Worm (Caenorhabditis elegans): ENCODE measurements around the gene Y32B12B.4.

DNA sequence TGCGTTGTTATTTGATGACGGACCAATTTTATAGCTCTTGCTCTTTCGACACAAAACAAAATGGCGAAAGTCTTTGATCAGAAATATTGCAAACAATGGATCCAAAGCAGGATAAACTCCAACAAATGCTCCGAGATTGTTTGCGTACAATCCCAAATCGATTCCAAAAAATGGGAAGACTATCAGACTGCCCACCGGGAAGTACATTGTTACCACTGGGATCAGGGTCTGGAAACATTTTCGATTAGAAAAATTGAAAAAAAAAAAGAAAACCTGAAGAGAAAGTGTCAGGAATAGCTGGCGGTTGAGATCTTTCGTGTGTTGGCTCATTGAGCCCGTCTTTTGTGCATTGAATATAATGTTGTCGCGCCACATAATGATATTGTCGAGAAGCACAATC is 27.9 kb downstream of the Y32B12B.4 start:
- TF ChIP-seq fos-1 (tag; optimal IDR thresholded peaks at IDR 0.05): no peak
- no peak for TF ChIP-seq R02D3.7 (tag; optimal IDR thresholded peaks at IDR 0.05)
- TF ChIP-seq ZK546.5 (tag; optimal IDR thresholded peaks at IDR 0.05): no peak
- no peak for TF ChIP-seq lin-39 (tag; optimal IDR thresholded peaks at IDR 0.05)
- TF ChIP-seq F13H6.1 (tag; optimal IDR thresholded peaks at IDR 0.05): no peak
- TF ChIP-seq dmd-4 (tag; optimal IDR thresholded peaks at IDR 0.05): no peak
- no peak for TF ChIP-seq elt-1 (tag; optimal IDR thresholded peaks at IDR 0.05)
- no peak for TF ChIP-seq lin-11 (tag; optimal IDR thresholded peaks at IDR 0.05)
- no peak for TF ChIP-seq ama-1 (optimal IDR thresholded peaks at IDR 0.05)
- no peak for TF ChIP-seq snpc-4 (tag; optimal IDR thresholded peaks at IDR 0.05)
- no peak for TF ChIP-seq sma-3 (GFP tag; optimal IDR thresholded peaks at IDR 0.05)
